Worm (Caenorhabditis elegans): Measurements from ENCODE around the gene T13H5.1.

The T13H5.1 gene

ce11 chrII:8457438-8457837 lies 51.4 kb downstream of the T13H5.1 start, which contains the start of gene zyg-9:
TSS of gene zyg-9 (plus strand) at chrII:8457818.
- TF ChIP-seq mdl-1 (tag; optimal IDR thresholded peaks at IDR 0.05) (no peak), lin-39 (tag; optimal IDR thresholded peaks at IDR 0.05) (peak; percentile 54), pha-4 (tag; optimal IDR thresholded peaks at IDR 0.05) (peak; percentile 20), nhr-23 (tag; optimal IDR thresholded peaks at IDR 0.05) (peak; percentile 14), hmg-11 (tag; optimal IDR thresholded peaks at IDR 0.05) (peak; percentile 33), ceh-28 (tag; optimal IDR thresholded peaks at IDR 0.05) (peak; percentile 32), nfya-1 (tag; optimal IDR thresholded peaks at IDR 0.05; ENCODE audit: insufficient read depth) (peak; percentile 39), sea-2 (GFP tag; optimal IDR thresholded peaks at IDR 0.05) (no peak), lin-15B (tag; optimal IDR thresholded peaks at IDR 0.05) (peak; percentile 34)

ce11 chrII:8456681-8457389 lies 52.0 kb downstream of the T13H5.1 start:
- TF ChIP-seq elt-1 (tag; optimal IDR thresholded peaks at IDR 0.05): no peak
- TF ChIP-seq unc-39 (tag; optimal IDR thresholded peaks at IDR 0.05): no peak
- no peak for TF ChIP-seq ceh-16 (tag; optimal IDR thresholded peaks at IDR 0.05)
- TF ChIP-seq sea-2 (GFP tag; optimal IDR thresholded peaks at IDR 0.05): no peak
- TF ChIP-seq R02D3.7 (tag; optimal IDR thresholded peaks at IDR 0.05): no peak
- TF ChIP-seq skn-1 (tag; optimal IDR thresholded peaks at IDR 0.05): no peak
- TF ChIP-seq fos-1 (tag; optimal IDR thresholded peaks at IDR 0.05): no peak
- TF ChIP-seq mdl-1 (tag; optimal IDR thresholded peaks at IDR 0.05): no peak
- TF ChIP-seq jun-1 (tag; optimal IDR thresholded peaks at IDR 0.05): no peak
- TF ChIP-seq nhr-25 (tag; optimal IDR thresholded peaks at IDR 0.05): no peak

ce11 chrII:8456094-8456493 lies 52.8 kb downstream of the T13H5.1 start, which contains the start of gene F22B5.6:
TSS of gene F22B5.6 (minus strand) at chrII:8456194.
- TF ChIP-seq skn-1 (tag; optimal IDR thresholded peaks at IDR 0.05): no peak
- TF ChIP-seq daf-12 (tag; optimal IDR thresholded peaks at IDR 0.05): no peak
- TF ChIP-seq aly-2 (tag; optimal IDR thresholded peaks at IDR 0.05): no peak
- TF ChIP-seq pqm-1 (tag; optimal IDR thresholded peaks at IDR 0.05): no peak
- no peak for TF ChIP-seq elt-2 (tag; optimal IDR thresholded peaks at IDR 0.05)
- no peak for TF ChIP-seq ama-1 (optimal IDR thresholded peaks at IDR 0.05)
- no peak for TF ChIP-seq unc-62 (GFP tag; optimal IDR thresholded peaks at IDR 0.05)
- no peak for TF ChIP-seq ceh-9 (tag; optimal IDR thresholded peaks at IDR 0.05)
- no peak for TF ChIP-seq pha-4 (tag; optimal IDR thresholded peaks at IDR 0.05)
- no peak for TF ChIP-seq fkh-10 (GFP tag; optimal IDR thresholded peaks at IDR 0.05)
- no peak for TF ChIP-seq unc-39 (tag; optimal IDR thresholded peaks at IDR 0.05)
- no peak for TF ChIP-seq nhr-12 (tag; optimal IDR thresholded peaks at IDR 0.05)
- TF ChIP-seq lin-15B (tag; optimal IDR thresholded peaks at IDR 0.05): no peak

- TF ChIP-seq ZK546.5 (tag; optimal IDR thresholded peaks at IDR 0.05): no peak
- no peak for TF ChIP-seq ceh-82 (tag; optimal IDR thresholded peaks at IDR 0.05)
- TF ChIP-seq nhr-76 (tag; optimal IDR thresholded peaks at IDR 0.05): no peak
- no peak for TF ChIP-seq nfya-1 (tag; optimal IDR thresholded peaks at IDR 0.05; ENCODE audit: insufficient read depth)
- TF ChIP-seq ztf-4 (tag; optimal IDR thresholded peaks at IDR 0.05): no peak
- TF ChIP-seq aly-2 (tag; optimal IDR thresholded peaks at IDR 0.05): no peak
These were observed 54.3 kb downstream of the T13H5.1 start, which contains the start of gene F22B5.5 for ce11 chrII:8454513-8454912. TSS of gene F22B5.5 (minus strand) at chrII:8454613.

- TF ChIP-seq lin-39 (tag; optimal IDR thresholded peaks at IDR 0.05) (peak; percentile 90), pha-4 (tag; optimal IDR thresholded peaks at IDR 0.05) (peak; percentile 73), unc-62 (GFP tag; optimal IDR thresholded peaks at IDR 0.05) (no peak)
These were observed 57.4 kb downstream of the T13H5.1 start for ce11 chrII:8451425-8451824.

ce11 chrII:8450750-8451149 lies 58.1 kb downstream of the T13H5.1 start:
- TF ChIP-seq ceh-82 (tag; optimal IDR thresholded peaks at IDR 0.05) (no peak), pha-4 (tag; optimal IDR thresholded peaks at IDR 0.05) (peak; percentile 10)
